Worm (Caenorhabditis elegans) whole organism, dauer: Measurements from ENCODE around the gene daf-41.

ENCODE experiments used
- unc-62 ChIP-seq: sonication (generic microtip); optimal IDR thresholded peaks from 2 replicates; lab custom pipeline; 2017; ENCODE audit warnings: missing biosample characterization, missing genetic modification reagents, missing genetic modification characterization

Gene daf-41

DNA sequence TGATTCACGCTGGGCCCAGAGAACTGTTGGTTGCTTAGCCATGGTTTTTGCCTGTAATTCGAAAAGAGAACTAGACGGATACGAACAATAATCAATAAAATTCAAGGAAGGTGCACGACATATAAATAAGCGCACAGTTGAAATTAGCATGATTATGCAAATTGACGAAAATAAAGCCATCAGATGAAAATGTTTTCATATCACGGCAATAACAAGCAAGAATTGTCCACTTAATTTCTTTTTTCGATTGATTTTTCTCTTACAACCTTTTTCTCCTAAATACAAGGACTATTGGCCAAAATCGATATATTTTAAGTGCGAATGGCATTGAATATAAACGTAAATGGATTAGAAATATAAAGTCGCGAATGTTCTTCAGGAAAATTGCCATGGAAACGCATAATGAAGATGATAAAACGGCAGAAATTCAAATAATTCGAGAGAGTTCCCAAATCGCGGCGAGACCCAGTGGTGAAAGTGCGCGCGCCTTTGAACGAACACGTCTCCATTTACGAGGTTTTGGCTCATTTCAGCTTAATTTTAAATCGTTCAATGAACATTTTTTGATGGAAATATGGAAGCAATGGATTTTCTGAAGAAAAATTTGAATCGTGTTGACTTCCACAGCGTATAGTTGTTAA, at the start of gene daf-41, which contains the start of gene toc-1:
daf-41 (minus strand) TSS at position 51 of the 641 bp plus-strand sequence.
toc-1 (plus strand) TSS at position 537 of the 641 bp plus-strand sequence.
- no peak for TF ChIP-seq unc-62 (GFP tag; lab: Kevin White, UChicago)

ce11 chrIII:5321661-5322060, 47.1 kb upstream of the daf-41 start, which contains the start of gene F52C9.3:
Gene F52C9.3 (plus strand): TSS chrIII:5321885.
- TF ChIP-seq unc-62 (GFP tag; lab: Kevin White, UChicago) = no peak

DNA sequence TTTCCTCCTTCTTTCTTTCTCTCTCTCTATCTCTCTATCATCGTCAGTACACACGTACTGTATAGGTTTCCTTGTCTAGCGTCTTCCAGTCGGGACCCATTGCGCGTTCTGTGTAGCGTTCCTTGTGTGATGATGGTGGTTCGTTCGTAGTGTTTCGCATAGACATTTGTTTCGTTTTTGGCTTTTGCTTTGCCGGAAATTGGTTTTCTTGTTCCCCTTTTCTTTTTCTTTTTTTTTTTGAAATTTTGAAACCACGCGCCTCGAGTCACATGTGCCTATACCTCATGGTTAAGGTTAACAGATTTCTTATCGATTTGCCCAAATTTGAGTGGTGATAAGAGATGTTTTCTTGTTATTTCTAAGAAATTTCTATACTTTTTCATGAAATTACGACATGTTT, 44.0 kb upstream of the daf-41 start:
- no peak for TF ChIP-seq unc-62 (GFP tag; lab: Kevin White, UChicago)

DNA sequence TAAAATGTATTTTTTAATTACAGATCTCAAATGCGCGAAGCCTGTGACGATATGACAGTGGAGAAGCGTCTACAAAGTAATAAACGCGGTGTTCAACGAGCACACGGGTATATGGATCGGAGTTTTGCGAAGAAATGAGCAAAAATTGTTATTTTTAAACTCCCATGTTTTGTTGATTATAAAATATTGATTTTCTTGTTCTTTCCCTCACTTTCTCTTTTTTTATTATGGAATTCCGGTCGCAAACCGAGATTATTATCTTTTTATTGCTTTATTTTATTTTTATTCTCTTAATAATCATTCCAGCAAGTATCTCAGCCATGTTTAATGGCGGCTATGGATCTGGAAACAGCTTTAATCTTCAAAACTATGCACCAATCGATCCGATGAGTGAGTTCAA, 36.4 kb upstream of the daf-41 start, which contains the start of gene pqe-1:
pqe-1 (plus strand) TSS at position 301 of the 400 bp plus-strand sequence.
- no peak for TF ChIP-seq unc-62 (GFP tag; lab: Kevin White, UChicago)

DNA sequence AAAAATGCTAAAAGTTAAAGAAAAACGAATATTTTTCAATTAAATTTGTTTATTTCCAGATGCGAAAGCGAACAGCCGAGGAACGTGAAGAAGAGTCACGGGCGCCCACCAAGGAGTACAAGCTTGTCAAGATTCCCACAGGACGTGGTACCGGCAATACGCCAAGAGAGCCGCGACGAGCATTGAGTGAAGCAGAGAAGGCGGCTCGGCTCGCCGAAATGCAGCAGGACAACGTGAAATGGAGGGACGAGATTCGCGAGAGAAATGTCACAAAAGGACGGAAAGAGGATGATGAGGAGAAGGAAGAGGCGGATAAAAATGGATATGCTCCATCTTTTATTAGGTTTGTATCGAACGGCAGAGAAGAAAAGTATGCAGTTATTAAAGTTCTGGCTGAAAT, 35.8 kb upstream of the daf-41 start:
- TF ChIP-seq unc-62 (GFP tag; lab: Kevin White, UChicago) = no peak

DNA sequence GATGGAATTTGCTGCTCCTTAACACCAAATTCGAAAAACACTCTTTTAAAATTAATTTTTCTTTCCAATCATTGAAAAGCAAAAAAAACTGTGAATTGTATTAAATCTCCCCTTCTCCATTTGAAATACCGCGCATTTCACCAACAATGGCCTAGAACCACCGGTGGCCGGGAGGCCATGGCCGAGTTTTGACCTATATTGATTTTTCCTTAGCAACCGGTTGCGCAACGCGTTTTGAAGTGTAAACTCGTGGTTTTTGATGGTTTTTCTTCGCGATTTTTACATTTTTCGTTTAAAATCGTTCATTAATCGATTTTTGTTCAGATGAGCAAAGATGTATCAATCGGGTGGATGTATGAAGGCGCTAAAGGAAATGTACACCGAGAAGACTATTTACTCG, 33.7 kb upstream of the daf-41 start, which contains the start of gene mog-3:
mog-3 (plus strand) TSS at position 319 of the 400 bp plus-strand sequence.
- no peak for TF ChIP-seq unc-62 (GFP tag; lab: Kevin White, UChicago)

DNA sequence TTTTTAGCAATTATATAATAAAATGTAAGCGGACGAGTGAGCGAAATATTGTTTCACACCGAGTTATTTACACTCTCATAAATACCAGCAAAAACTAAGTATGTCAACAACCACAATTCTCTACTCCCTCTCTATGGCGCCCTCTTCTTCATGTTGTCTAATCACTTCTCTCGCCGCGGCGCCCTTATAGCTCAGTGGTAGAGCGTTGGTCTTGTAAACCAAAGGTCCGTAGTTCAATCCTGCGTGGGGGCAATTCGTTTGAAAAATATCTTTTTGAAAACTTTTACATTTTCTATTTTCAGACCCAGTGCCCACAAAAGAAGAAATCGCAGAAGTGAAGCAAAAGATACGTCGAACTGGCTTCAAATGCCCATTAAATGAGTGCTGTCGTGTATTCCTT, 31.2 kb upstream of the daf-41 start:
- no peak for TF ChIP-seq unc-62 (GFP tag; lab: Kevin White, UChicago)

ce11 chrIII:5304044-5304443, 29.5 kb upstream of the daf-41 start:
- no peak for TF ChIP-seq unc-62 (GFP tag; lab: Kevin White, UChicago)

- TF ChIP-seq unc-62 (GFP tag; lab: Kevin White, UChicago) = no peak
Observed at ce11 chrIII:5301786-5302268, 27.3 kb upstream of the daf-41 start, which contains the start of the genes T15B12.2 and F52C9.5. Gene T15B12.2 (minus strand): TSS chrIII:5301886. Gene F52C9.5 (plus strand): TSS chrIII:5302218.

DNA sequence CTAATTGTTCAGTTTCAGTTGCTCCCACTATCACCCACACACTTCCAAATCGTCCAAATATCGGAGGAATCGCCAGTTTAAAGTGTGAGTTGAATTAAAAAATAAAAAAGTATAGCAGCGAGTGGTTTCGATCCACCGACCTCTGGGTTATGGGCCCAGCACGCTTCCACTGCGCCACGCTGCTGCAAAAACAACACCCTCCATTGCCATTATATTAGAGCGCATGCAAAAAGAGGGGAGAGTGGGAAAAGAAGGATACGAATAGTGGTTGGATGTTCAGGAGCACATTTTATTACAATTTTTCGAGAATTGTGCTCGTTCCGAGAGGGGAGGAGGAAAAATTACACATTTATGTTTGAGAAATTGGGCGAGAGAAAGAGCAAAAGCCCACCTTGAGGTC, 20.3 kb upstream of the daf-41 start:
- TF ChIP-seq unc-62 (GFP tag; lab: Kevin White, UChicago) = no peak

DNA sequence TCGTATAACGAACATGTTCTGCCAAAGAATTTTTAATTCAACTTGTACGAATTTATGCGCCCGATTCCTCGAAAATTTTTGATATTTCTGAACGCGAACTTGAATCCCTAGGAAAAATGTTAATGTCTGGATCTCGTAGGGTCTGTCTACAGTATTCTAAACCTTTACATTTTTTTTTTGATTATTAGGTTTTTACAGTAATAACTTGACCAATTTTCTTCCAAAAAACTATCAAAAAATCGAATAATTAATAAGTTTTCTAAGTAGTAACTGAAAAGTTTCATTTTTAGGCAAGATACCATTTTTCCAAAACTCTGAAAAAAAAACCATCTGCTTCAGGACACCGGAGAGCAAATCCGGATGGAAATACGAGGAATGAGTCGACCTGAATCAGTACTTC, 19.7 kb upstream of the daf-41 start:
- no peak for TF ChIP-seq unc-62 (GFP tag; lab: Kevin White, UChicago)

DNA sequence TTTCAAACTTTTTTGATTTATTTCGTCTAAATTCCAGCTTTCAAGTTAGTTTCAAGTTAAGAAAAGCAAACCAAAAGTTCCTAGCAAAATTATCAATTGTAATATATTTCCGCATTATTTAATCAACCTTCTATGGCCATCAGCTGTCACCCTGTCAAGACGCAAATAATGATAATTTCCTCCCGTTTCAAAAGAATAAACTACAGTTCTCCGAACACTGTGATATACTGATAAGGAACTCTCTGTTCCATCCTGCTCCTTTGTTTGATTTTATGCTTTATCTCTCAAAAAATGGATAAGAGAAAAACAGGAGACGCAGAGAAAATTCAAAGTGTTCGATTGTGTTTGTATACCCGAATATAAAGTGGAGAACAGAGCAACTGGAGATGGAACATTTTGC, 16.7 kb upstream of the daf-41 start:
- TF ChIP-seq unc-62 (GFP tag; lab: Kevin White, UChicago) = no peak

DNA sequence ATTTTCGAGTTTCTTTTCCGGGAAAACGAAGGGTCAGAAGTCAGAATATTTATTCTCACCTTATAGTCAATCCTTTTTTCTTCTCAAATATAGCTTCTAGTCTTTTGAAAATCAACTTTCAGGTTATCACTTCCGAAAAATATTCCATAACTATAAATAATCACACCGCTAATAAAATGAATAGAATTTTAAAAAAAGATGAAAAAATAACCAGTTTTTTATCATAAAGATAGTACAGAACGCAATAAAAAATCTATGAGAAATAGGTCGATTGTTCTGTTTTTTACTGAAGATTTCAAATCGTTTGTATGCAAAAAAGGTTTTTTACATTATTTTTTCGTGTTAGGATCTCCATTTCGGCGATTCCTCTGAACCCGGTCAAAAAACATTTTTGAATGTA, 15.7 kb upstream of the daf-41 start:
- no peak for TF ChIP-seq unc-62 (GFP tag; lab: Kevin White, UChicago)

- no peak for TF ChIP-seq unc-62 (GFP tag; lab: Kevin White, UChicago)
Observed at ce11 chrIII:5287877-5288276, 13.3 kb upstream of the daf-41 start, which contains the start of gene T15B12.1. Gene T15B12.1 (plus strand): TSS chrIII:5288177.

ce11 chrIII:5286205-5286604, 11.6 kb upstream of the daf-41 start, which contains the start of gene ZC395.11:
Gene ZC395.11 (minus strand): TSS chrIII:5286305.
- TF ChIP-seq unc-62 (GFP tag; lab: Kevin White, UChicago) = no peak

DNA sequence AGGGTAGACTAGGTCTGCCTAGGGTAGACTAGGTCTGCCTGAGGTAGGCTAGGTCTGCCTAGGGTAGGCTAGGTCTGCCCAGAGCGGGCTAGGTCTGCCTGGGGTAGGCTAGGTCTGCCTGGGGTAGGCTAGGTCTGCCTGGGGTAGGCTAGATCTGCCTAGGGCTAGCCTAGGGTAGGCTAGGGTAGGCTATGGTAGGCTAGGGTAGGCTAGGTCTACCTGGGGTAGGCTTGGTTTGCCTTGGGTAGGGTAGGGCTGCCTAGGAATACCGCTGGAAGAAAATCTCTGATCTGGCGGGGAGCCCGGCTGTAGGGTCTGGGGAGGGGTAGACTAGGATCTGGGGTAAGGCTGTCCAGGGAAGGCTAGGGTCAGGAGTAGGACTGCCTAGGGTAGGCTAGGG, 10.9 kb upstream of the daf-41 start:
- no peak for TF ChIP-seq unc-62 (GFP tag; lab: Kevin White, UChicago)

DNA sequence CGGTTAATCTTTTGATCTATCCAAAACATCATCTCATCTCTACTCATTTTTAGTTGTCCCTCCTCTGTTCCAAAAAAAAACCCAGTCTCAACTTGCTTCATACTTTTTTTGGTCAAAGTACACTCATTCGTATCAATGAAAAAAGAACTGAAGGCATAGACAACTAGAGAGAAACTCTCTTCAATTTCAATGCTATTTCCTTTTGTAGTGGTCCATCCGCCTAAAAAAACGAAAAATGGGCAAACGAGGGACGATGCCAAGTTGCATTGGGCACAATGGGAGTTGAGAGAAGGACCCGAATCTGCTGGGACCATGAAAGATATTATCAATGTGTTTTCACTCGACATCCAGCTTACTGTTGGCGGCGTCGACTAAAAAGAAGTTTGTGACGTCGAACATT, 5.7 kb upstream of the daf-41 start:
- no peak for TF ChIP-seq unc-62 (GFP tag; lab: Kevin White, UChicago)
